Fruit fly (Drosophila melanogaster): ENCODE results near the gene Jon99Fii.

The Jon99Fii gene

DNA sequence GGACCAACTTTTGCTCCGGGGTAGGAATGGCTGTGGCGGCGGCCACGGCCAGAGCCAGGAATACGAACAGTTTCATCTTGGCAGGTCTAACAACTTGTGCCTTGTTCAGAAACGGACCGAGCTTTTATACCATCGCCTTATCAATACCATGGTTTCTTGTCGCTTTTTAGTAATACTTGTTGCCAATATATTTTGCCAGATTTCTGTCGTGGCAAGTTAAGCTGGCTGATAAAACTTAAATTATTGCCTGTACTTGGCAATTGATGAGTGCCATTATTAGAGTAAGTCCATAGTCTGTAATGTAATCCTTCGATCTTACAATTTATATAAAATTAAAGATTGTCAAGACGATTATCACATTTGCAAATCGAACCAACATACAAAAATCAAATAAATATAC, at the start of gene Jon99Fii:
Gene Jon99Fii, minus strand, starts transcription at position 101 of the 400 bp plus-strand sequence.
- TF ChIP-seq Ets96B (tag; optimal IDR thresholded peaks at IDR 0.05) (no peak), CG10669 (GFP tag; optimal IDR thresholded peaks at IDR 0.05) (no peak), cyc (GFP tag; optimal IDR thresholded peaks at IDR 0.05) (no peak), Hr38 (GFP tag; optimal IDR thresholded peaks at IDR 0.05) (no peak), CG10631 (GFP tag; optimal IDR thresholded peaks at IDR 0.05) (no peak), vri (GFP tag; optimal IDR thresholded peaks at IDR 0.05) (no peak), CG1621 (tag; optimal IDR thresholded peaks at IDR 0.05) (no peak), CG11294 (GFP tag; IDR thresholded peaks at IDR 0.05) (no peak), CG6854 (GFP tag; optimal IDR thresholded peaks at IDR 0.05) (no peak), CG16779 (tag; optimal IDR thresholded peaks at IDR 0.05) (no peak), OdsH (GFP tag; optimal IDR thresholded peaks at IDR 0.05) (no peak), Hr4 (GFP tag; optimal IDR thresholded peaks at IDR 0.05) (no peak)

dm6 chr3R:30536919-30537318, 49.2 kb upstream of the Jon99Fii start:
- TF ChIP-seq CG3032 (tag; optimal IDR thresholded peaks at IDR 0.05) (no peak), fkh (GFP tag; optimal IDR thresholded peaks at IDR 0.05) (peak; percentile 73)

DNA sequence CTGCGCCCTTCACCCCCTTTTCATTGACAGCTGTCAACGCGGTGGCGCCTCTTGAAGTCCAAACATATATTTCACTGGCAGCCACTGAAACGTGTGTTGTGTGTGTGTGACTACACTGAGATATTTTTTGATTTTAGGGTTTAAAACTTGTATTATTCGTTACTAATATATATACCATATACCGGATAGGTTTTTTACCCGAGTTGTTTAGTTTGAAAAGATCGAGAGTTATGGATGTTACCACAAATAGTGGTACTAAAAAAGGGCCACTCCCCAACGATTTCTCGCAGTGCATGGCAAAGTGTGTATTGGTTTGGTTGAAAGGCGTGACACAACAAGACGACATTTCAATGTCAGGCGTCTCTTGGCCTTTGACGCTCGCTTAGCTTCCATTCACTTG, 48.7 kb upstream of the Jon99Fii start:
- TF ChIP-seq CG11762 (GFP tag; optimal IDR thresholded peaks at IDR 0.05; ENCODE audit: insufficient read depth) (no peak), Lpt (GFP tag; optimal IDR thresholded peaks at IDR 0.05) (no peak), CG16779 (tag; optimal IDR thresholded peaks at IDR 0.05) (no peak), spab (GFP tag; optimal IDR thresholded peaks at IDR 0.05) (no peak)

DNA sequence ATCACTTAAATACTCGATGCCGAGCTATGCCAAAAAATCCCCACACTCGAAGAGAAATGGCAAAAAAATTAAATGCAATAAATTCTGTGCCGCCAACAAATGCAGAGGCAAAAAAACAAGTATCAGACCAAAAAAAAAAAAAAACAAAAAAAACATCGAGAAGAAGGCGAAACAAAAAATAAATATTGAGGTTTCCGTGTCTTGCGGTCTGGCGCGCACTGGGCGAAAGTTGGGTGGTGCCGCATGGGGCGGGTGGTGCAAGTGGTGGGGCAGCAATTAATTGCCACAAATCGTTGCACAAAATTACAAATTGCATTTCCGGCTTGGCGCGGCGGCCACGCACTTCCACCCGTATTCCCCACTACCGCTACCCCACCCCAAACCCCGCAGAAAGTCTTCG, 46.7 kb upstream of the Jon99Fii start:
- TF ChIP-seq eg (GFP tag; IDR thresholded peaks at IDR 0.05) = peak; percentile 67; the same call in 2 of the 3 replicates
- 0 out of 2 replicates have a peak, but pooled peaks have one; percentile 17 for TF ChIP-seq CG15336 (GFP tag; IDR thresholded peaks at IDR 0.05)
- peak; percentile 42 for TF ChIP-seq CG6276 (GFP tag; optimal IDR thresholded peaks at IDR 0.05)
- TF ChIP-seq Gug (GFP tag; IDR thresholded peaks at IDR 0.05) = no peak
- no peak for TF ChIP-seq Sox102F (GFP tag; optimal IDR thresholded peaks at IDR 0.05)
- no peak for TF ChIP-seq CG6854 (GFP tag; optimal IDR thresholded peaks at IDR 0.05)
- TF ChIP-seq CG6163 (GFP tag; IDR thresholded peaks at IDR 0.05) = peak; percentile 25; the same call in 1 of the 3 replicates

DNA sequence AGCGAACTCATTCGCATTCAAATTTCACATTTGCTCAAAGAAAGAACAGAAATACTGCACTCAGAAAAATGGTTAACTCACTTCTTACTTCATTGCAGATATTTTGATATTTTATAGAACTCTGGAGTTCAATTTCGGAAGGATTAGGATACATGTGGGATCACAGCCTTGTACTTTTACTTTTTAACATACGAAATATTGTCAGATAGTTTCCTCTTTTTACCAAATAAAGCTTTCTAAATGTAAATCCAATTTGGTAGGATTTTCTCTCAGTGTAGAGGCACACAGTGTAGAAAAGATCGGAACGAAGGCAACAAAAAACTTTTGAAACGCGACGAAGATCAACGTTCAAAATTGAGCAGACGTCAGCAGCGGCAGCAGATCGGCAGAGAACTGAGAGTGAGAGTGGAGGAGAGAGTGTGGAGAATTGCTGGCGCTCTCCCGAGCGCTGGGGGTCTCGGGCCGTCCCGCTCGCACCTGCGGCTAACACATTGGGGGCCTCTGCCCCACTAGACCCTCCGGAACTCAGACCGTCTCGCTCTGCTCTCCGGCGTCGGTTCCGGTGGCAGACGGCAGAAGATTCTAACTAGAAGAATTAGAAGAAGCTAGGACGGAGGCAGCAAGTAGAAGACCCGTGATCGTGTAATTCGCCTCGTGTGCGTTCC, 44.4 kb upstream of the Jon99Fii start, which contains the start of gene tmod:
Gene tmod, plus strand, starts transcription at position 619 of the 665 bp plus-strand sequence.
- TF ChIP-seq CG3919 (GFP tag; optimal IDR thresholded peaks at IDR 0.05) (peak; percentile 59), topi (GFP tag; optimal IDR thresholded peaks at IDR 0.05) (peak; percentile 39), acj6 (GFP tag; optimal IDR thresholded peaks at IDR 0.05) (peak; percentile 43), Blimp-1 (GFP tag; optimal IDR thresholded peaks at IDR 0.05) (no peak), Sox15 (GFP tag; optimal IDR thresholded peaks at IDR 0.05) (no peak), achi (GFP tag; optimal IDR thresholded peaks at IDR 0.05) (peak; percentile 49), CG8632 (GFP tag; optimal IDR thresholded peaks at IDR 0.05) (no peak), Gug (GFP tag; IDR thresholded peaks at IDR 0.05) (peak; percentile 51), Sox102F (GFP tag; optimal IDR thresholded peaks at IDR 0.05) (peak; percentile 24), lz (GFP tag; optimal IDR thresholded peaks at IDR 0.05) (peak; percentile 42), Sox14 (GFP tag; optimal IDR thresholded peaks at IDR 0.05) (peak; percentile 51), CG6276 (GFP tag; optimal IDR thresholded peaks at IDR 0.05) (peak; percentile 78), Ets21C (GFP tag; optimal IDR thresholded peaks at IDR 0.05) (peak; percentile 15), net (GFP tag; optimal IDR thresholded peaks at IDR 0.05) (peak; percentile 39), fkh (GFP tag; optimal IDR thresholded peaks at IDR 0.05) (peak; percentile 19), spab (GFP tag; optimal IDR thresholded peaks at IDR 0.05) (no peak), dac (GFP tag; optimal IDR thresholded peaks at IDR 0.05) (peak; percentile 45), Hr38 (GFP tag; optimal IDR thresholded peaks at IDR 0.05) (no peak), CG16779 (tag; optimal IDR thresholded peaks at IDR 0.05) (peak; percentile 6), dsx (GFP tag; optimal IDR thresholded peaks at IDR 0.05; ENCODE audit: poor library complexity, severe bottlenecking) (no peak), esn (GFP tag; optimal IDR thresholded peaks at IDR 0.05) (peak; percentile 36), CG11294 (GFP tag; IDR thresholded peaks at IDR 0.05) (no peak), Lpt (GFP tag; optimal IDR thresholded peaks at IDR 0.05) (peak; percentile 29), CG1621 (tag; optimal IDR thresholded peaks at IDR 0.05) (peak; percentile 75), OdsH (GFP tag; optimal IDR thresholded peaks at IDR 0.05) (peak; percentile 54), CG6163 (GFP tag; IDR thresholded peaks at IDR 0.05) (peak; percentile 63; the same call in 2 of the 3 replicates), CG3032 (tag; optimal IDR thresholded peaks at IDR 0.05) (peak; percentile 13), Hr39 (GFP tag; optimal IDR thresholded peaks at IDR 0.05) (peak; percentile 26), vri (GFP tag; optimal IDR thresholded peaks at IDR 0.05) (no peak), Ets96B (tag; optimal IDR thresholded peaks at IDR 0.05) (peak; percentile 17), Hr4 (GFP tag; optimal IDR thresholded peaks at IDR 0.05) (peak; percentile 76), Eip75B (GFP tag; optimal IDR thresholded peaks at IDR 0.05) (peak; percentile 38), CG7368 (GFP tag; optimal IDR thresholded peaks at IDR 0.05) (peak; percentile 19)
